Worm (Caenorhabditis elegans) whole organism, early embryonic: ENCODE data around the gene Y54E2A.9.

Experiments used
- B0310.2 ChIP-seq: sonication (generic microtip); optimal IDR thresholded peaks from 2 replicates; lab custom pipeline; 2016; ENCODE audit warnings: mild to moderate bottlenecking, missing genetic modification characterization, missing compliant biosample characterization
- F13C5.2 ChIP-seq: sonication (generic microtip); optimal IDR thresholded peaks from 2 replicates; lab custom pipeline; 2017; ENCODE audit warnings: mild to moderate bottlenecking, missing genetic modification characterization, inconsistent platforms, missing compliant biosample characterization
- aly-1 ChIP-seq: sonication (generic microtip); optimal IDR thresholded peaks from 2 replicates; lab custom pipeline; 2016; ENCODE audit warnings: missing genetic modification characterization, missing compliant biosample characterization
- ama-1 ChIP-seq: fragments of 150-350 bp; optimal IDR thresholded peaks from 2 replicates; lab custom pipeline; 2014
- ceh-13 ChIP-seq: fragments of 200-800 bp; sonication (Bioruptor generic); optimal IDR thresholded peaks from 2 replicates; lab custom pipeline; 2018; ENCODE audit warnings: mild to moderate bottlenecking, missing genetic modification characterization, missing compliant biosample characterization
- ceh-36 ChIP-seq: sonication (generic microtip); optimal IDR thresholded peaks from 2 replicates; lab custom pipeline; 2016; ENCODE audit warnings: missing genetic modification characterization, inconsistent platforms, missing compliant biosample characterization
- ets-7 ChIP-seq: sonication (generic microtip); optimal IDR thresholded peaks from 2 replicates; lab custom pipeline; 2016; ENCODE audit warnings: missing genotype, missing genetic modification characterization, missing compliant biosample characterization
- flt-1 ChIP-seq: fragments of 200-800 bp; sonication (Bioruptor generic); IDR thresholded peaks from 2 replicates; pipeline ENCODE4 v1.3.6; 2022; ENCODE audit warnings: missing genetic modification characterization, missing compliant biosample characterization
- hmbx-1 ChIP-seq: sonication (generic microtip); optimal IDR thresholded peaks from 2 replicates; lab custom pipeline; 2016; ENCODE audit warnings: mild to moderate bottlenecking, missing genetic modification characterization, missing compliant biosample characterization
- hmg-4 ChIP-seq: fragments of 200-800 bp; sonication (Bioruptor generic); optimal IDR thresholded peaks from 2 replicates; lab custom pipeline; 2018; ENCODE audit warnings: mild to moderate bottlenecking, missing genetic modification characterization, missing compliant biosample characterization
- hnd-1 ChIP-seq: sonication (generic microtip); optimal IDR thresholded peaks from 2 replicates; lab custom pipeline; 2016; ENCODE audit warnings: missing genetic modification characterization, missing compliant biosample characterization
- pes-1 ChIP-seq: fragments of 200-800 bp; sonication (Bioruptor generic); IDR thresholded peaks from 2 replicates; pipeline ENCODE4 v1.3.6; 2022; ENCODE audit warnings: missing genetic modification reagents, missing genetic modification characterization, missing compliant biosample characterization
- scrt-1 ChIP-seq: fragments of 200-800 bp; sonication (Bioruptor generic); IDR thresholded peaks from 2 replicates; pipeline ENCODE4 v1.3.6; 2022; ENCODE audit warnings: missing genetic modification characterization, missing compliant biosample characterization
- sea-1 ChIP-seq: fragments of 200-800 bp; sonication (Bioruptor generic); conservative IDR thresholded peaks from 2 replicates; pipeline ENCODE4 v1.3.6; 2022; ENCODE audit warnings: missing genetic modification characterization, missing compliant biosample characterization
- tbx-11 ChIP-seq: fragments of 200-800 bp; sonication (Bioruptor generic); IDR thresholded peaks from 2 replicates; pipeline ENCODE4 v1.3.6; 2022; ENCODE audit warnings: missing genetic modification characterization, missing compliant biosample characterization
- tbx-37 ChIP-seq: fragments of 200-800 bp; sonication (Bioruptor generic); conservative IDR thresholded peaks from 2 replicates; pipeline ENCODE4 v1.3.6; 2022; ENCODE audit warnings: missing genetic modification reagents, missing genetic modification characterization, missing compliant biosample characterization
- tra-4 ChIP-seq: sonication (generic microtip); optimal IDR thresholded peaks from 2 replicates; lab custom pipeline; 2017; ENCODE audit warnings: missing genetic modification characterization, missing compliant biosample characterization

The Y54E2A.9 gene

ce11 chrII:14814894-14815568, 29.2 kb upstream of the Y54E2A.9 start, which contains the start of gene W01D2.1:
TSS of gene W01D2.1 (plus strand) at chrII:14815518.
- no peak for TF ChIP-seq hmbx-1 (tag; lab: Kevin White, UChicago)

ce11 chrII:14813106-14813505, 27.3 kb upstream of the Y54E2A.9 start:
- TF ChIP-seq ets-7 (tag; lab: Kevin White, UChicago): no peak

ce11 chrII:14812661-14813060, 26.9 kb upstream of the Y54E2A.9 start:
- TF ChIP-seq flt-1 (GFP tag; lab: Robert Waterston, UW) (no peak), pes-1 (no peak), tra-4 (no peak)

ce11 chrII:14812231-14812630, 26.4 kb upstream of the Y54E2A.9 start, which contains the start of gene osta-3:
TSS of gene osta-3 (plus strand) at chrII:14812531.
- TF ChIP-seq ets-7 (tag; lab: Kevin White, UChicago) (no peak), B0310.2 (tag; lab: Kevin White, UChicago) (no peak), tbx-11 (no peak), ceh-13 (GFP tag; lab: Kevin White, UChicago) (no peak), aly-1 (tag; lab: Kevin White, UChicago) (no peak), hmg-4 (no peak)

ce11 chrII:14811472-14811871, 25.7 kb upstream of the Y54E2A.9 start:
- TF ChIP-seq ama-1 (lab: Kevin White, UChicago) (no peak), sea-1 (no peak), B0310.2 (tag; lab: Kevin White, UChicago) (no peak), hnd-1 (tag; lab: Kevin White, UChicago) (no peak), flt-1 (GFP tag; lab: Robert Waterston, UW) (no peak), hmg-4 (no peak), ceh-13 (GFP tag; lab: Kevin White, UChicago) (no peak), hmbx-1 (tag; lab: Kevin White, UChicago) (no peak), tbx-37 (no peak), pes-1 (no peak), ets-7 (tag; lab: Kevin White, UChicago) (no peak), tra-4 (no peak), F13C5.2 (tag; lab: Kevin White, UChicago) (no peak), aly-1 (tag; lab: Kevin White, UChicago) (no peak)

ce11 chrII:14810609-14811008, 24.8 kb upstream of the Y54E2A.9 start:
- TF ChIP-seq hmg-4: no peak
- no peak for TF ChIP-seq ama-1 (lab: Kevin White, UChicago)
- no peak for TF ChIP-seq pes-1
- TF ChIP-seq tbx-11: no peak
- TF ChIP-seq hnd-1 (tag; lab: Kevin White, UChicago): no peak
- no peak for TF ChIP-seq tbx-37
- TF ChIP-seq ceh-13 (GFP tag; lab: Kevin White, UChicago): no peak
- TF ChIP-seq ceh-36 (tag; lab: Kevin White, UChicago): no peak
- TF ChIP-seq sea-1: no peak
- TF ChIP-seq ets-7 (tag; lab: Kevin White, UChicago): no peak
- TF ChIP-seq hmbx-1 (tag; lab: Kevin White, UChicago): no peak
- TF ChIP-seq tra-4: no peak

- no peak for TF ChIP-seq ets-7 (tag; lab: Kevin White, UChicago)
- no peak for TF ChIP-seq hnd-1 (tag; lab: Kevin White, UChicago)
- no peak for TF ChIP-seq aly-1 (tag; lab: Kevin White, UChicago)
- no peak for TF ChIP-seq ceh-36 (tag; lab: Kevin White, UChicago)
- no peak for TF ChIP-seq pes-1
Observed at ce11 chrII:14808686-14809085, 22.9 kb upstream of the Y54E2A.9 start, which contains the start of gene W01D2.6. TSS of gene W01D2.6 (plus strand) at chrII:14808986.

- TF ChIP-seq tbx-37 (no peak), ceh-36 (tag; lab: Kevin White, UChicago) (no peak)
Observed at ce11 chrII:14805686-14806085, 19.9 kb upstream of the Y54E2A.9 start, which contains the start of gene srt-11. TSS of gene srt-11 (plus strand) at chrII:14805986.

ce11 chrII:14804259-14804899, 18.6 kb upstream of the Y54E2A.9 start, which contains the start of gene W01D2.3:
TSS of gene W01D2.3 (minus strand) at chrII:14804309.
- TF ChIP-seq ceh-36 (tag; lab: Kevin White, UChicago) (peak; percentile 82), ets-7 (tag; lab: Kevin White, UChicago) (peak; percentile 90), sea-1 (peak; percentile 88), tra-4 (peak; percentile 88), flt-1 (GFP tag; lab: Robert Waterston, UW) (peak; percentile 79), ama-1 (lab: Kevin White, UChicago) (no peak), hmbx-1 (tag; lab: Kevin White, UChicago) (peak; percentile 65), tbx-37 (peak; percentile 67), aly-1 (tag; lab: Kevin White, UChicago) (peak; percentile 91), scrt-1 (GFP tag; lab: Robert Waterston, UW) (peak; percentile 84), tbx-11 (peak; percentile 85), ceh-13 (GFP tag; lab: Kevin White, UChicago) (peak; percentile 91), hnd-1 (tag; lab: Kevin White, UChicago) (peak; percentile 79), hmg-4 (peak; percentile 98), F13C5.2 (tag; lab: Kevin White, UChicago) (peak; percentile 89), pes-1 (peak; percentile 91), B0310.2 (tag; lab: Kevin White, UChicago) (peak; percentile 95)
